Worm (Caenorhabditis elegans): ENCODE results near the gene nhr-94.

- TF ChIP-seq ces-1 (GFP tag; optimal IDR thresholded peaks at IDR 0.05) (no peak), fos-1 (tag; optimal IDR thresholded peaks at IDR 0.05) (no peak), nhr-25 (tag; optimal IDR thresholded peaks at IDR 0.05; ENCODE audit: borderline replicate concordance, insufficient read depth) (no peak), ama-1 (optimal IDR thresholded peaks at IDR 0.05) (no peak), madf-5 (GFP tag; IDR thresholded peaks at IDR 0.05) (no peak), spr-1 (tag; optimal IDR thresholded peaks at IDR 0.05) (no peak)
Measured at ce11 chrV:7713691-7714090, 27.6 kb upstream of the nhr-94 start, which contains the start of gene ZK105.1.
